Worm (Caenorhabditis elegans): ENCODE results near the gene srlf-33.

- TF ChIP-seq pqm-1 (tag; optimal IDR thresholded peaks at IDR 0.05) = peak; percentile 91
- TF ChIP-seq elt-2 (tag; optimal IDR thresholded peaks at IDR 0.05) = peak; percentile 83
- no peak for TF ChIP-seq nhr-25 (tag; optimal IDR thresholded peaks at IDR 0.05)
- no peak for TF ChIP-seq ceh-16 (tag; optimal IDR thresholded peaks at IDR 0.05)
- TF ChIP-seq nhr-28 (tag; optimal IDR thresholded peaks at IDR 0.05) = no peak
- peak; percentile 88 for TF ChIP-seq pha-4 (tag; optimal IDR thresholded peaks at IDR 0.05)
- no peak for TF ChIP-seq ceh-9 (tag; optimal IDR thresholded peaks at IDR 0.05)
- TF ChIP-seq fkh-10 (GFP tag; optimal IDR thresholded peaks at IDR 0.05) = no peak
- no peak for TF ChIP-seq lin-39 (tag; optimal IDR thresholded peaks at IDR 0.05)
- TF ChIP-seq mml-1 (tag; optimal IDR thresholded peaks at IDR 0.05) = no peak
- TF ChIP-seq unc-39 (tag; optimal IDR thresholded peaks at IDR 0.05) = no peak
- TF ChIP-seq nhr-76 (tag; optimal IDR thresholded peaks at IDR 0.05) = no peak
- TF ChIP-seq nhr-77 (tag; optimal IDR thresholded peaks at IDR 0.05) = no peak
- TF ChIP-seq nhr-43 (tag; optimal IDR thresholded peaks at IDR 0.05; ENCODE audit: poor library complexity, severe bottlenecking) = no peak
Observed at ce11 chrIV:11916907-11917306, 8.3 kb downstream of the srlf-33 start, which contains the start of gene ZK822.10.
